Fruit fly (Drosophila melanogaster) whole organism, embryonic: Measurements from ENCODE around the gene Pfas.
A peak's percentile ranks its signal among the peaks of the same experiment; 100 is the strongest.

Experiments used
- CG10267 ChIP-seq: fragments of 200-800 bp; sonication (Bioruptor generic); optimal IDR thresholded peaks from 2 replicates; lab custom pipeline; 2018; ENCODE audit warnings: missing biosample characterization, mild to moderate bottlenecking, missing genetic modification characterization, moderate library complexity
- CG11247 ChIP-seq: fragments of 200-800 bp; sonication (Bioruptor generic); IDR thresholded peaks from 2 replicates; pipeline ENCODE4 v1.3.6; 2022; ENCODE audit warnings: missing biosample characterization, missing genetic modification characterization
- CG11398 ChIP-seq: fragments of 200-800 bp; sonication (Bioruptor generic); optimal IDR thresholded peaks from 2 replicates; lab custom pipeline; 2016; ENCODE audit warnings: missing biosample characterization, missing genetic modification characterization
- CG11696 ChIP-seq: fragments of 200-800 bp; sonication (Bioruptor generic); IDR thresholded peaks from 2 replicates; pipeline ENCODE4 v1.3.6; 2022; ENCODE audit warnings: missing biosample characterization, missing genetic modification characterization
- CG12071 ChIP-seq: fragments of 200-800 bp; sonication (Bioruptor generic); optimal IDR thresholded peaks from 3 replicates; lab custom pipeline; 2018; ENCODE audit warnings: missing biosample characterization, mild to moderate bottlenecking, missing genetic modification characterization
- CG12219 ChIP-seq: fragments of 200-800 bp; sonication (Bioruptor generic); optimal IDR thresholded peaks from 3 replicates; lab custom pipeline; 2018; ENCODE audit warnings: missing biosample characterization, mild to moderate bottlenecking, missing genetic modification characterization
- CG14014 ChIP-seq: fragments of 200-800 bp; sonication (Bioruptor generic); IDR thresholded peaks from 2 replicates; pipeline ENCODE4 v1.3.6; 2022; ENCODE audit warnings: missing biosample characterization, missing genetic modification characterization
- CG14441 ChIP-seq: fragments of 200-800 bp; sonication (Bioruptor generic); IDR thresholded peaks from 2 replicates; pipeline ENCODE4 v1.3.6; 2022; ENCODE audit warnings: missing biosample characterization, missing genetic modification characterization
- CG14710 ChIP-seq: fragments of 200-800 bp; sonication (Bioruptor generic); optimal IDR thresholded peaks from 3 replicates; lab custom pipeline; 2019; ENCODE audit warnings: missing biosample characterization, mild to moderate bottlenecking, missing genetic modification characterization, moderate library complexity
- CG15011 ChIP-seq: fragments of 200-800 bp; sonication (Bioruptor generic); optimal IDR thresholded peaks from 3 replicates; lab custom pipeline; 2018; ENCODE audit warnings: missing biosample characterization, mild to moderate bottlenecking, missing genetic modification characterization
- CG15479 ChIP-seq: fragments of 200-800 bp; sonication (Bioruptor generic); optimal IDR thresholded peaks from 3 replicates; lab custom pipeline; 2019; ENCODE audit warnings: missing biosample characterization, mild to moderate bottlenecking, missing genetic modification characterization, moderate library complexity
- CG15514 ChIP-seq: fragments of 200-800 bp; sonication (Bioruptor generic); optimal IDR thresholded peaks from 3 replicates; lab custom pipeline; 2017; ENCODE audit warnings: missing biosample characterization, missing genetic modification characterization, mild to moderate bottlenecking, moderate library complexity, missing genetic modification reagents
- CG30403 ChIP-seq: fragments of 200-800 bp; sonication (Bioruptor generic); optimal IDR thresholded peaks from 3 replicates; lab custom pipeline; 2016; ENCODE audit warnings: missing biosample characterization, missing genetic modification characterization
- CG33213 ChIP-seq: fragments of 200-800 bp; sonication (Bioruptor generic); optimal IDR thresholded peaks from 3 replicates; lab custom pipeline; 2016; ENCODE audit warnings: missing biosample characterization, missing genetic modification characterization
- CG34224 ChIP-seq: fragments of 200-800 bp; sonication (Bioruptor generic); IDR thresholded peaks from 3 replicates; pipeline ENCODE4 v1.3.6; 2022; ENCODE audit warnings: missing biosample characterization, missing genetic modification characterization; ENCODE audit not compliant: partially characterized antibody
- CG34422 ChIP-seq: fragments of 200-800 bp; sonication (Bioruptor generic); IDR thresholded peaks from 3 replicates; pipeline ENCODE4 v1.3.6; 2022; ENCODE audit warnings: missing biosample characterization, missing genetic modification characterization
- CG3847 ChIP-seq: fragments of 200-800 bp; sonication (Bioruptor generic); IDR thresholded peaks from 2 replicates; pipeline ENCODE4 v1.3.6; 2022; ENCODE audit warnings: missing biosample characterization, missing genetic modification characterization
- CG5245 ChIP-seq: fragments of 200-800 bp; sonication (Bioruptor generic); optimal IDR thresholded peaks from 3 replicates; lab custom pipeline; 2016; ENCODE audit warnings: missing biosample characterization, missing genetic modification characterization
- CG6654 ChIP-seq: fragments of 200-800 bp; sonication (Bioruptor generic); optimal IDR thresholded peaks from 2 replicates; lab custom pipeline; 2017; ENCODE audit warnings: missing biosample characterization, mild to moderate bottlenecking, missing genetic modification characterization
- CG9727 ChIP-seq: fragments of 200-800 bp; sonication (Bioruptor generic); optimal IDR thresholded peaks from 3 replicates; lab custom pipeline; 2017; ENCODE audit warnings: missing biosample characterization, mild to moderate bottlenecking, missing genetic modification characterization
- CG9797 ChIP-seq: fragments of 200-800 bp; sonication (Bioruptor generic); optimal IDR thresholded peaks from 3 replicates; lab custom pipeline; 2018; ENCODE audit warnings: missing biosample characterization, mild to moderate bottlenecking, missing genetic modification characterization
- Dp ChIP-seq: fragments of 200-800 bp; sonication (Bioruptor generic); optimal IDR thresholded peaks from 2 replicates; lab custom pipeline; 2018; ENCODE audit warnings: missing biosample characterization, mild to moderate bottlenecking, missing genetic modification characterization, moderate library complexity
- Hey ChIP-seq: fragments of 200-800 bp; sonication (Bioruptor generic); optimal IDR thresholded peaks from 3 replicates; lab custom pipeline; 2018; ENCODE audit warnings: missing biosample characterization, mild to moderate bottlenecking, missing genetic modification characterization
- Hr3 ChIP-seq: fragments of 200-800 bp; sonication (Bioruptor generic); optimal IDR thresholded peaks from 3 replicates; lab custom pipeline; 2016; ENCODE audit warnings: missing biosample characterization, missing genetic modification characterization
- Lhr ChIP-seq: fragments of 200-800 bp; sonication (Bioruptor generic); optimal IDR thresholded peaks from 3 replicates; lab custom pipeline; 2017; ENCODE audit warnings: mild to moderate bottlenecking, missing biosample characterization, missing genetic modification reagents, missing genetic modification characterization
- MTF-1 ChIP-seq: fragments of 200-800 bp; sonication (Bioruptor generic); optimal IDR thresholded peaks from 2 replicates; lab custom pipeline; 2018; ENCODE audit warnings: missing biosample characterization, mild to moderate bottlenecking, missing genetic modification characterization, borderline replicate concordance
- Scr ChIP-seq: fragments of 200-800 bp; sonication (Bioruptor generic); IDR thresholded peaks from 2 replicates; pipeline ENCODE4 v1.3.6; 2022; ENCODE audit warnings: missing biosample characterization, missing genetic modification characterization; ENCODE audit not compliant: partially characterized antibody
- Side ChIP-seq: fragments of 200-800 bp; sonication (Bioruptor generic); optimal IDR thresholded peaks from 2 replicates; lab custom pipeline; 2016; ENCODE audit warnings: missing biosample characterization, missing genetic modification characterization
- Vsx1 ChIP-seq: fragments of 200-800 bp; sonication (Bioruptor generic); optimal IDR thresholded peaks from 2 replicates; lab custom pipeline; 2017; ENCODE audit warnings: missing biosample characterization, mild to moderate bottlenecking, missing genetic modification characterization, missing genetic modification reagents
- bab2 ChIP-seq: fragments of 200-800 bp; sonication (Bioruptor generic); optimal IDR thresholded peaks from 2 replicates; lab custom pipeline; 2016; ENCODE audit warnings: missing biosample characterization, missing genetic modification characterization
- eyg ChIP-seq: fragments of 200-800 bp; sonication (Bioruptor generic); optimal IDR thresholded peaks from 3 replicates; lab custom pipeline; 2016; ENCODE audit warnings: missing biosample characterization, missing genetic modification characterization
- fd3F ChIP-seq: fragments of 200-800 bp; sonication (Bioruptor generic); optimal IDR thresholded peaks from 2 replicates; lab custom pipeline; 2018; ENCODE audit warnings: missing biosample characterization, mild to moderate bottlenecking, missing genetic modification characterization, moderate library complexity
- mam ChIP-seq: fragments of 200-800 bp; sonication (Bioruptor generic); optimal IDR thresholded peaks from 3 replicates; lab custom pipeline; 2016; ENCODE audit warnings: missing biosample characterization, missing genetic modification characterization
- mirr ChIP-seq: fragments of 200-800 bp; sonication (Bioruptor generic); optimal IDR thresholded peaks from 3 replicates; lab custom pipeline; 2018; ENCODE audit warnings: missing biosample characterization, mild to moderate bottlenecking, missing genetic modification characterization
- p53 ChIP-seq: fragments of 200-800 bp; sonication (Bioruptor generic); optimal IDR thresholded peaks from 2 replicates; lab custom pipeline; 2016; ENCODE audit warnings: missing biosample characterization, missing genetic modification characterization
- pho ChIP-seq: fragments of 200-800 bp; sonication (Bioruptor generic); optimal IDR thresholded peaks from 2 replicates; lab custom pipeline; 2016; ENCODE audit warnings: missing biosample characterization, missing genetic modification characterization
- pzg ChIP-seq: fragments of 200-800 bp; sonication (Bioruptor generic); optimal IDR thresholded peaks from 3 replicates; lab custom pipeline; 2018; ENCODE audit warnings: missing biosample characterization, mild to moderate bottlenecking, missing genetic modification characterization, moderate library complexity
- sob ChIP-seq: fragments of 200-800 bp; sonication (Bioruptor generic); IDR thresholded peaks from 2 replicates; pipeline ENCODE4 v1.3.6; 2022; ENCODE audit warnings: missing biosample characterization, missing genetic modification characterization
- stc ChIP-seq: fragments of 200-800 bp; sonication (Bioruptor generic); IDR thresholded peaks from 2 replicates; pipeline ENCODE4 v1.3.6; 2022; ENCODE audit warnings: missing biosample characterization, missing genetic modification characterization
- twi ChIP-seq: fragments of 200-800 bp; optimal IDR thresholded peaks from 2 replicates; lab custom pipeline; 2019; ENCODE audit warnings: missing biosample characterization, mild to moderate bottlenecking, missing genetic modification characterization, moderate library complexity
- zfh2 ChIP-seq: fragments of 200-800 bp; sonication (Bioruptor generic); optimal IDR thresholded peaks from 2 replicates; lab custom pipeline; 2016; ENCODE audit warnings: missing biosample characterization, missing genetic modification characterization

The Pfas gene

DNA sequence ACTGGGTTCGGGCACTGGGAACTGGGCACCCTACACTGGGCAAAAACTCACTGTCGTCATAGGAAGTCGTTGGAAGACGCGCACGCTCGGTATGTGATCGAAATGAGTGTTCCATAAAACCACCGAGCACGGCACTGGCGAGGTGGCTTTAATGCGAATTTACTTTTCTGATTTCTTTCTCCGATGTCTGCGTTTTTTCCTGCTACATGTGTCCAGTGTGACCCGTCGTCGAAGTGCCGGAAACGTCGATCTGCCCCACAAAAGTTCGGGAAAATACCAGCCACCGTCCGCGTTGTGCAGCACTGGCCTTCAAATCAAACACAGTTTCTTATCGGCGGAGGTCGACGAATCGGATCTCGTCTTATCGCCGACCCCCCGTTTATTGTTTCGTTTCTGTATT, 46.6 kb downstream of the Pfas start, which contains the start of gene Kdm5 (continued):
- no peak for TF ChIP-seq CG14441 (GFP tag; lab: Robert Waterston, UW)
- peak; percentile 94 for TF ChIP-seq CG10267 (tag; lab: Kevin White, UChicago)
- TF ChIP-seq CG33213 (GFP tag; lab: Kevin White, UChicago), result peak; percentile 64
- no peak for TF ChIP-seq stc
- TF ChIP-seq mirr, result peak; percentile 56
- 0 out of 2 replicates have a peak, but pooled peaks have one; percentile 7 for TF ChIP-seq CG14014
- TF ChIP-seq CG12071 (GFP tag; lab: Kevin White, UChicago), result no peak
- no peak for TF ChIP-seq Hey (tag; lab: Kevin White, UChicago)
- no peak for TF ChIP-seq CG15479 (GFP tag; lab: Kevin White, UChicago)
- no peak for TF ChIP-seq CG11696 (GFP tag; lab: Robert Waterston, UW)
- TF ChIP-seq Hr3 (GFP tag; lab: Kevin White, UChicago), result peak; percentile 24
- peak; percentile 46 for TF ChIP-seq CG14710
- TF ChIP-seq Lhr (GFP tag; lab: Kevin White, UChicago), result peak; percentile 60
- TF ChIP-seq zfh2 (GFP tag; lab: Kevin White, UChicago), result peak; percentile 64
- TF ChIP-seq fd3F (GFP tag; lab: Kevin White, UChicago), result no peak
- no peak for TF ChIP-seq CG15011 (GFP tag; lab: Kevin White, UChicago)
- no peak for TF ChIP-seq CG12219
- TF ChIP-seq twi, result peak; percentile 15
- TF ChIP-seq CG3847, result peak; percentile 55
- TF ChIP-seq p53 (GFP tag; lab: Kevin White, UChicago), result peak; percentile 22
- no peak for TF ChIP-seq mam (GFP tag; lab: Kevin White, UChicago)
- no peak for TF ChIP-seq CG34224 (GFP tag; lab: Robert Waterston, UW)
- no peak for TF ChIP-seq eyg (GFP tag; lab: Kevin White, UChicago)
- peak; percentile 42 for TF ChIP-seq pho
- peak; percentile 49; the same call in 1 of the 2 replicates for TF ChIP-seq sob
- peak; percentile 48 for TF ChIP-seq Vsx1
- peak; percentile 30 for TF ChIP-seq MTF-1 (GFP tag; lab: Kevin White, UChicago)
- no peak for TF ChIP-seq CG6654 (GFP tag; lab: Kevin White, UChicago)
- peak; percentile 69 for TF ChIP-seq CG15514 (GFP tag; lab: Kevin White, UChicago)
- TF ChIP-seq CG34422 (GFP tag; lab: Robert Waterston, UW), result peak; percentile 65; the same call in 2 of the 3 replicates
- peak; percentile 34 for TF ChIP-seq Scr (GFP tag; lab: Robert Waterston, UW)
- no peak for TF ChIP-seq bab2 (GFP tag; lab: Kevin White, UChicago)
- peak; percentile 6 for TF ChIP-seq CG11398 (GFP tag; lab: Kevin White, UChicago)
- TF ChIP-seq CG11247 (GFP tag; lab: Robert Waterston, UW), result peak; percentile 41; the same call in 1 of the 2 replicates
- TF ChIP-seq pzg (GFP tag; lab: Kevin White, UChicago), result peak; percentile 92
- TF ChIP-seq Dp (GFP tag; lab: Kevin White, UChicago), result peak; percentile 60
- peak; percentile 4 for TF ChIP-seq CG30403 (GFP tag; lab: Kevin White, UChicago)
- TF ChIP-seq Side (GFP tag; lab: Kevin White, UChicago), result peak; percentile 47
- TF ChIP-seq CG9797 (GFP tag; lab: Kevin White, UChicago), result peak; percentile 89
- peak; percentile 30 for TF ChIP-seq CG9727 (GFP tag; lab: Kevin White, UChicago)
- no peak for TF ChIP-seq CG5245 (GFP tag; lab: Kevin White, UChicago)
